Fruit fly (Drosophila melanogaster) whole organism, embryonic: ENCODE measurements around the gene barr.

ENCODE experiments used
- Atf-2 ChIP-seq: fragments of 200-800 bp; sonication (Bioruptor generic); optimal IDR thresholded peaks from 2 replicates; lab custom pipeline; 2016; ENCODE audit warnings: missing biosample characterization, missing genetic modification characterization
- CG11723 ChIP-seq: fragments of 200-800 bp; sonication (Bioruptor generic); optimal IDR thresholded peaks from 2 replicates; lab custom pipeline; 2017; ENCODE audit warnings: missing biosample characterization, mild to moderate bottlenecking, missing genetic modification characterization
- CG12769 ChIP-seq: fragments of 200-800 bp; sonication (Bioruptor generic); optimal IDR thresholded peaks from 2 replicates; lab custom pipeline; 2019; ENCODE audit warnings: missing biosample characterization, mild to moderate bottlenecking, missing genetic modification characterization, moderate library complexity
- CG14014 ChIP-seq: fragments of 200-800 bp; sonication (Bioruptor generic); IDR thresholded peaks from 2 replicates; pipeline ENCODE4 v1.3.6; 2022; ENCODE audit warnings: missing biosample characterization, missing genetic modification characterization
- CG15601 ChIP-seq: fragments of 200-800 bp; sonication (Bioruptor generic); optimal IDR thresholded peaks from 3 replicates; lab custom pipeline; 2019; ENCODE audit warnings: missing biosample characterization, mild to moderate bottlenecking, missing genetic modification characterization, moderate library complexity
- CG18262 ChIP-seq: fragments of 200-800 bp; optimal IDR thresholded peaks from 3 replicates; lab custom pipeline; 2019; ENCODE audit warnings: missing biosample characterization, mild to moderate bottlenecking, missing genetic modification characterization, moderate library complexity
- CG18764 ChIP-seq: fragments of 200-800 bp; sonication (Bioruptor generic); optimal IDR thresholded peaks from 3 replicates; lab custom pipeline; 2016; ENCODE audit warnings: missing biosample characterization, missing genetic modification characterization
- CG2678 ChIP-seq: fragments of 200-800 bp; sonication (Bioruptor generic); optimal IDR thresholded peaks from 3 replicates; lab custom pipeline; 2019; ENCODE audit warnings: missing biosample characterization, mild to moderate bottlenecking, missing genetic modification characterization, moderate library complexity
- CG31441 ChIP-seq: fragments of 200-800 bp; sonication (Bioruptor generic); IDR thresholded peaks from 2 replicates; pipeline ENCODE4 v1.3.6; 2022; ENCODE audit warnings: missing biosample characterization, missing genetic modification characterization
- CG4617 ChIP-seq: fragments of 200-800 bp; sonication (Bioruptor generic); optimal IDR thresholded peaks from 3 replicates; lab custom pipeline; 2016; ENCODE audit warnings: missing biosample characterization, missing genetic modification characterization, borderline replicate concordance
- CG4707 ChIP-seq: fragments of 200-800 bp; sonication (Bioruptor generic); optimal IDR thresholded peaks from 2 replicates; lab custom pipeline; 2018; ENCODE audit warnings: missing biosample characterization, mild to moderate bottlenecking, missing genetic modification characterization, moderate library complexity
- CG6689 ChIP-seq: fragments of 200-800 bp; sonication (Bioruptor generic); IDR thresholded peaks from 2 replicates; pipeline ENCODE4 v1.3.6; 2022; ENCODE audit warnings: missing biosample characterization, missing genetic modification characterization
- CG8944 ChIP-seq: fragments of 200-800 bp; sonication (Bioruptor generic); optimal IDR thresholded peaks from 3 replicates; lab custom pipeline; 2016; ENCODE audit warnings: missing biosample characterization, missing genetic modification characterization
- CG9817 ChIP-seq: fragments of 200-800 bp; sonication (Bioruptor generic); optimal IDR thresholded peaks from 2 replicates; lab custom pipeline; 2018; ENCODE audit warnings: missing biosample characterization, mild to moderate bottlenecking, missing genetic modification characterization, moderate library complexity
- D ChIP-seq, 2 experiments: fragments of 200-800 bp in 1 of 2; fragments of >200 bp in 1 of 2; sonication (Bioruptor generic) in 1 of 2; optimal IDR thresholded peaks; 2 replicates in 1 of 2; 3 replicates in 1 of 2; lab custom pipeline; 2017; ENCODE audit warnings: mild to moderate bottlenecking in 1 of 2, missing biosample characterization in 1 of 2, missing genetic modification characterization in 1 of 2, missing genetic modification reagents in 1 of 2
- D19B ChIP-seq: fragments of 200-800 bp; sonication (Bioruptor generic); optimal IDR thresholded peaks from 2 replicates; lab custom pipeline; 2017; ENCODE audit warnings: missing biosample characterization, mild to moderate bottlenecking, missing genetic modification characterization
- Deaf1 ChIP-seq: fragments of 200-800 bp; optimal IDR thresholded peaks from 3 replicates; lab custom pipeline; 2019; ENCODE audit warnings: missing biosample characterization, mild to moderate bottlenecking, missing genetic modification characterization, moderate library complexity
- E2f2 ChIP-seq: fragments of 200-800 bp; sonication (Bioruptor generic); IDR thresholded peaks from 2 replicates; pipeline ENCODE4 v1.3.6; 2022; ENCODE audit warnings: missing biosample characterization, missing genetic modification characterization
- Hr39 ChIP-seq: fragments of >200 bp; optimal IDR thresholded peaks from 2 replicates; lab custom pipeline; 2017
- MBD-R2 ChIP-seq: fragments of 200-800 bp; sonication (Bioruptor generic); IDR thresholded peaks from 2 replicates; pipeline ENCODE4 v1.3.6; 2022; ENCODE audit warnings: missing biosample characterization, missing genetic modification characterization
- MTF-1 ChIP-seq: fragments of 200-800 bp; sonication (Bioruptor generic); optimal IDR thresholded peaks from 2 replicates; lab custom pipeline; 2018; ENCODE audit warnings: missing biosample characterization, mild to moderate bottlenecking, missing genetic modification characterization, borderline replicate concordance
- Med ChIP-seq: fragments of 200-800 bp; sonication (Bioruptor generic); peaks from one replicate; lab custom pipeline; 2016; ENCODE audit warnings: missing biosample characterization, missing genetic modification characterization, mild to moderate bottlenecking, inconsistent platforms, moderate library complexity
- Myb ChIP-seq: fragments of 200-800 bp; sonication (Bioruptor generic); optimal IDR thresholded peaks from 2 replicates; lab custom pipeline; 2016; ENCODE audit warnings: missing biosample characterization, missing genetic modification characterization
- Ravus ChIP-seq: fragments of 200-800 bp; sonication (Bioruptor generic); IDR thresholded peaks from 2 replicates; pipeline ENCODE4 v1.3.6; 2022; ENCODE audit warnings: missing biosample characterization, missing genetic modification characterization
- Side ChIP-seq: fragments of 200-800 bp; sonication (Bioruptor generic); optimal IDR thresholded peaks from 2 replicates; lab custom pipeline; 2016; ENCODE audit warnings: missing biosample characterization, missing genetic modification characterization
- Spps ChIP-seq: fragments of 200-800 bp; sonication (Bioruptor generic); optimal IDR thresholded peaks from 2 replicates; lab custom pipeline; 2018; ENCODE audit warnings: missing biosample characterization, mild to moderate bottlenecking, missing genetic modification characterization
- bigmax ChIP-seq: fragments of 200-800 bp; sonication (Bioruptor generic); optimal IDR thresholded peaks from 2 replicates; lab custom pipeline; 2018; ENCODE audit warnings: missing biosample characterization, mild to moderate bottlenecking, missing genetic modification characterization
- chinmo ChIP-seq: fragments of 200-800 bp; sonication (Bioruptor generic); IDR thresholded peaks from 4 replicates; pipeline ENCODE4 v1.3.6; 2022; ENCODE audit warnings: missing biosample characterization, missing genetic modification characterization; ENCODE audit not compliant: partially characterized antibody
- dmrt99B ChIP-seq: fragments of 200-800 bp; sonication (Bioruptor generic); optimal IDR thresholded peaks from 2 replicates; lab custom pipeline; 2018; ENCODE audit warnings: missing biosample characterization, mild to moderate bottlenecking, missing genetic modification characterization, moderate library complexity
- gfzf ChIP-seq: fragments of 200-800 bp; sonication (Bioruptor generic); optimal IDR thresholded peaks from 2 replicates; lab custom pipeline; 2016; ENCODE audit warnings: missing biosample characterization, mild to moderate bottlenecking, missing genetic modification characterization, moderate library complexity
- her ChIP-seq: fragments of 200-800 bp; sonication (Bioruptor generic); optimal IDR thresholded peaks from 2 replicates; lab custom pipeline; 2016; ENCODE audit warnings: missing biosample characterization, missing genetic modification characterization
- jumu ChIP-seq: fragments of 200-800 bp; sonication (Bioruptor generic); optimal IDR thresholded peaks from 3 replicates; lab custom pipeline; 2016; ENCODE audit warnings: missing biosample characterization, missing genetic modification characterization
- knrl ChIP-seq: fragments of 200-800 bp; sonication (Bioruptor generic); IDR thresholded peaks from 3 replicates; pipeline ENCODE4 v1.3.6; 2022; ENCODE audit warnings: missing biosample characterization, missing genetic modification characterization; ENCODE audit not compliant: partially characterized antibody
- mam ChIP-seq: fragments of 200-800 bp; sonication (Bioruptor generic); optimal IDR thresholded peaks from 3 replicates; lab custom pipeline; 2016; ENCODE audit warnings: missing biosample characterization, missing genetic modification characterization
- nmo ChIP-seq: fragments of 200-800 bp; sonication (Bioruptor generic); optimal IDR thresholded peaks from 2 replicates; lab custom pipeline; 2018; ENCODE audit warnings: missing biosample characterization, mild to moderate bottlenecking, missing genetic modification characterization, moderate library complexity
- pfk ChIP-seq: fragments of 200-800 bp; sonication (Bioruptor generic); optimal IDR thresholded peaks from 2 replicates; lab custom pipeline; 2018; ENCODE audit warnings: missing biosample characterization, mild to moderate bottlenecking, missing genetic modification characterization, moderate library complexity
- pros ChIP-seq: fragments of 200-800 bp; sonication (Bioruptor generic); optimal IDR thresholded peaks from 3 replicates; lab custom pipeline; 2019; ENCODE audit warnings: missing biosample characterization, mild to moderate bottlenecking, missing genetic modification characterization, moderate library complexity
- scrt ChIP-seq: fragments of 200-800 bp; sonication (Bioruptor generic); optimal IDR thresholded peaks from 2 replicates; lab custom pipeline; 2018; ENCODE audit warnings: missing biosample characterization, mild to moderate bottlenecking, missing genetic modification characterization, moderate library complexity
- sens ChIP-seq: fragments of 200-800 bp; sonication (Bioruptor generic); peaks from one replicate; lab custom pipeline; 2016; ENCODE audit warnings: missing biosample characterization, missing genetic modification characterization
- sens-2 ChIP-seq: fragments of 200-800 bp; sonication (Bioruptor generic); IDR thresholded peaks from 2 replicates; pipeline ENCODE4 v1.3.6; 2022; ENCODE audit warnings: missing biosample characterization, missing genetic modification characterization
- slp2 ChIP-seq: fragments of 200-800 bp; sonication (Bioruptor generic); optimal IDR thresholded peaks from 2 replicates; lab custom pipeline; 2016; ENCODE audit warnings: missing biosample characterization, missing genetic modification characterization
- tap ChIP-seq: fragments of 200-800 bp; optimal IDR thresholded peaks from 3 replicates; lab custom pipeline; 2019; ENCODE audit warnings: missing biosample characterization, mild to moderate bottlenecking, missing genetic modification characterization, moderate library complexity
- tx ChIP-seq: fragments of 200-800 bp; sonication (Bioruptor generic); optimal IDR thresholded peaks from 2 replicates; lab custom pipeline; 2016; ENCODE audit warnings: missing biosample characterization, missing genetic modification characterization
- unpg ChIP-seq: fragments of 200-800 bp; sonication (Bioruptor generic); optimal IDR thresholded peaks from 3 replicates; lab custom pipeline; 2018; ENCODE audit warnings: missing biosample characterization, mild to moderate bottlenecking, missing genetic modification characterization, moderate library complexity
- vnd ChIP-seq: fragments of 200-800 bp; sonication (Bioruptor generic); IDR thresholded peaks from 3 replicates; pipeline ENCODE4 v1.3.6; 2022; ENCODE audit warnings: missing biosample characterization, missing genetic modification characterization; ENCODE audit not compliant: partially characterized antibody
- vvl ChIP-seq: fragments of 200-800 bp; sonication (Bioruptor generic); IDR thresholded peaks from 2 replicates; pipeline ENCODE4 v1.3.6; 2022; ENCODE audit warnings: missing biosample characterization, missing genetic modification characterization

The barr gene

dm6 chr2L:20082155-20082964, 21.2 kb upstream of the barr start (continued):
- TF ChIP-seq CG15601 (tag; lab: Kevin White, UChicago) (no peak), CG18764 (GFP tag; lab: Kevin White, UChicago) (no peak), CG2678 (tag; lab: Kevin White, UChicago) (no peak), nmo (GFP tag; lab: Kevin White, UChicago) (no peak), tap (tag; lab: Kevin White, UChicago) (no peak), tx (GFP tag; lab: Kevin White, UChicago) (no peak)

DNA sequence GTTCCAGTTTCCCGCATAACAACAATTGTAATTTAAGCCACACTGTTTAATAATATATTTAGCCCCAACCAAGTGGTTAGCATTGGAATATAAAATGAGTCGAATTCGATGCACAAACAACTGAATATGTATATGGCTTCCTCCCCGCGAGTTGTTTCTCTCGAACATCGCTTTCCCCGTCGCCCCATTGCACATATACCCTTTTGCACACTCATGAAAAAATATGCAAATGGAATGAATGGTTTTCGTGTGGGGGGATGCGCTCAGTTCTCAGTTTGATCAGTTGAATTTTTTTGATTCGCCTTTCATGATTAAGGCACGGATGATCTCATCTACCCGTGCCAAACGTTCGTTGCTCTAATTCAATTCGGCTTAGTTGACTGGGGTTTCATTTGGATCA, 19.6 kb upstream of the barr start:
- TF ChIP-seq CG8944 (GFP tag; lab: Kevin White, UChicago): no peak
- no peak for TF ChIP-seq Myb (GFP tag; lab: Kevin White, UChicago)
- TF ChIP-seq slp2: no peak
- TF ChIP-seq MTF-1 (GFP tag; lab: Kevin White, UChicago): no peak
- TF ChIP-seq pfk: no peak
- no peak for TF ChIP-seq scrt (GFP tag; lab: Kevin White, UChicago)
- TF ChIP-seq Spps (tag; lab: Kevin White, UChicago): no peak
- no peak for TF ChIP-seq Deaf1 (tag; lab: Kevin White, UChicago)
- no peak for TF ChIP-seq MBD-R2 (GFP tag; lab: Robert Waterston, UW)
- no peak for TF ChIP-seq Atf-2
- no peak for TF ChIP-seq CG6689
- TF ChIP-seq dmrt99B: no peak
- TF ChIP-seq Med (GFP tag; lab: Kevin White, UChicago): peak; percentile 21
- TF ChIP-seq sens (GFP tag; lab: Kevin White, UChicago): peak; percentile 15
- peak; percentile 8 for TF ChIP-seq CG12769 (tag; lab: Kevin White, UChicago)
- TF ChIP-seq CG18262 (tag; lab: Kevin White, UChicago): no peak
- TF ChIP-seq sens-2 (GFP tag; lab: Robert Waterston, UW): no peak
- no peak for TF ChIP-seq CG4707
- no peak for TF ChIP-seq pros (GFP tag; lab: Kevin White, UChicago)
- TF ChIP-seq Side: no peak
- TF ChIP-seq D (optimal IDR thresholded peaks at IDR 0.05; lab: Kevin White, UChicago): no peak
- TF ChIP-seq D (GFP tag; optimal IDR thresholded peaks at IDR 0.05; lab: Kevin White, UChicago): no peak
- TF ChIP-seq vvl (GFP tag; lab: Robert Waterston, UW): peak; percentile 74
- no peak for TF ChIP-seq gfzf (GFP tag; lab: Kevin White, UChicago)
- no peak for TF ChIP-seq Hr39 (lab: Kevin White, UChicago)
- TF ChIP-seq unpg (GFP tag; lab: Kevin White, UChicago): no peak
- no peak for TF ChIP-seq tx (GFP tag; lab: Kevin White, UChicago)
- no peak for TF ChIP-seq CG9817 (tag; lab: Kevin White, UChicago)
- no peak for TF ChIP-seq CG11723 (GFP tag; lab: Kevin White, UChicago)
- TF ChIP-seq chinmo (GFP tag; lab: Robert Waterston, UW): 0 out of 4 replicates have a peak, but pooled peaks have one; percentile 70
- TF ChIP-seq bigmax (GFP tag; lab: Kevin White, UChicago): no peak
- TF ChIP-seq CG14014 (GFP tag; lab: Robert Waterston, UW): no peak
- TF ChIP-seq jumu (GFP tag; lab: Kevin White, UChicago): no peak
- TF ChIP-seq mam (GFP tag; lab: Kevin White, UChicago): no peak
- TF ChIP-seq CG31441 (GFP tag; lab: Robert Waterston, UW): no peak
- TF ChIP-seq vnd (GFP tag; lab: Robert Waterston, UW): no peak
- no peak for TF ChIP-seq CG4617 (GFP tag; lab: Kevin White, UChicago)
- no peak for TF ChIP-seq her
- TF ChIP-seq knrl (GFP tag; lab: Robert Waterston, UW): no peak
- TF ChIP-seq D19B (GFP tag; lab: Kevin White, UChicago): no peak
- TF ChIP-seq E2f2 (GFP tag; lab: Robert Waterston, UW): no peak
- no peak for TF ChIP-seq Ravus (GFP tag; lab: Robert Waterston, UW)
